Fruit fly (Drosophila melanogaster) whole organism, wandering third instar larva: ENCODE results near the gene CG11596.

ENCODE experiments used
- Abd-B ChIP-seq: fragments of >200 bp; optimal IDR thresholded peaks from 2 replicates; lab custom pipeline; 2017; ENCODE audit warnings: missing biosample characterization, missing genetic modification characterization
- CG32264 ChIP-seq: fragments of 200-800 bp; sonication (Bioruptor generic); optimal IDR thresholded peaks from 2 replicates; lab custom pipeline; 2016; ENCODE audit warnings: missing biosample characterization, missing genetic modification characterization
- CG9705 ChIP-seq: fragments of 200-800 bp; sonication (Bioruptor generic); optimal IDR thresholded peaks from 2 replicates; lab custom pipeline; 2018; ENCODE audit warnings: missing biosample characterization, mild to moderate bottlenecking, missing genetic modification characterization
- CrebA ChIP-seq: fragments of 200-800 bp; sonication (Bioruptor generic); optimal IDR thresholded peaks from 2 replicates; lab custom pipeline; 2016; ENCODE audit warnings: missing biosample characterization, mild to moderate bottlenecking, missing genetic modification characterization, borderline replicate concordance
- Dfd ChIP-seq: fragments of >200 bp; optimal IDR thresholded peaks from 2 replicates; lab custom pipeline; 2017; ENCODE audit warnings: missing biosample characterization, missing genetic modification characterization
- Dif ChIP-seq: fragments of 200-275, 200-300 bp; sonication (Bioruptor generic); optimal IDR thresholded peaks from 2 replicates; lab custom pipeline; 2018; ENCODE audit warnings: missing biosample characterization, missing genetic modification characterization; ENCODE audit not compliant: partially characterized antibody
- GATAd ChIP-seq: sonication (Bioruptor generic); optimal IDR thresholded peaks from 2 replicates; lab custom pipeline; 2016; ENCODE audit warnings: missing biosample characterization, missing genetic modification characterization
- HLH106 ChIP-seq: fragments of 200-800 bp; optimal IDR thresholded peaks from 3 replicates; lab custom pipeline; 2019; ENCODE audit warnings: missing biosample characterization, mild to moderate bottlenecking, missing genetic modification characterization, moderate library complexity
- Hnf4 ChIP-seq: fragments of 200-800 bp; sonication (Bioruptor generic); optimal IDR thresholded peaks from 2 replicates; lab custom pipeline; 2016; ENCODE audit warnings: missing biosample characterization, mild to moderate bottlenecking, missing genetic modification characterization
- Hr78 ChIP-seq: fragments of >200 bp; optimal IDR thresholded peaks from 2 replicates; lab custom pipeline; 2017; ENCODE audit warnings: missing biosample characterization, missing genetic modification characterization
- Hr83 ChIP-seq: fragments of 200-300 bp; sonication (Bioruptor generic); optimal IDR thresholded peaks from 2 replicates; lab custom pipeline; 2016; ENCODE audit warnings: missing biosample characterization, mild to moderate bottlenecking, missing genetic modification characterization, moderate library complexity; ENCODE audit not compliant: poor library complexity, severe bottlenecking
- Jra ChIP-seq: sonication (Bioruptor generic); optimal IDR thresholded peaks from 2 replicates; lab custom pipeline; 2016; ENCODE audit warnings: missing biosample characterization, missing genetic modification characterization
- Myc ChIP-seq: fragments of >200 bp; optimal IDR thresholded peaks from 2 replicates; lab custom pipeline; 2017
- N ChIP-seq: fragments of >200 bp; optimal IDR thresholded peaks from 2 replicates; lab custom pipeline; 2018; ENCODE audit warnings: missing biosample characterization, missing external identifiers, missing genetic modification characterization
- OdsH ChIP-seq: fragments of 200-800 bp; sonication (Bioruptor generic); optimal IDR thresholded peaks from 2 replicates; lab custom pipeline; 2016; ENCODE audit warnings: missing biosample characterization, mild to moderate bottlenecking, missing genetic modification characterization
- Rel ChIP-seq, 2 experiments: fragments of 200-800 bp; sonication (Bioruptor generic) in 1 of 2; optimal IDR thresholded peaks; 2 replicates in 1 of 2; 3 replicates in 1 of 2; lab custom pipeline; 2016 to 2019; ENCODE audit warnings: mild to moderate bottlenecking in 2 of 2, missing biosample characterization in 2 of 2, missing genetic modification characterization in 2 of 2, moderate library complexity in 1 of 2
- Sp1 ChIP-seq: fragments of 200-800 bp; sonication (Bioruptor generic); optimal IDR thresholded peaks from 3 replicates; lab custom pipeline; 2019; ENCODE audit warnings: missing biosample characterization, mild to moderate bottlenecking, missing genetic modification characterization, moderate library complexity
- Vsx2 ChIP-seq: fragments of 200-300, 225-300 bp; sonication (Bioruptor generic); optimal IDR thresholded peaks from 2 replicates; lab custom pipeline; 2018; ENCODE audit warnings: missing biosample characterization, missing genetic modification characterization; ENCODE audit not compliant: partially characterized antibody
- br ChIP-seq: fragments of 200-800 bp; sonication (Bioruptor generic); optimal IDR thresholded peaks from 2 replicates; lab custom pipeline; 2016; ENCODE audit warnings: missing biosample characterization, missing genetic modification characterization
- brk ChIP-seq: fragments of 200-800 bp; sonication (Bioruptor generic); optimal IDR thresholded peaks from 2 replicates; lab custom pipeline; 2016; ENCODE audit warnings: missing biosample characterization, mild to moderate bottlenecking, missing genetic modification characterization
- dl ChIP-seq, 2 experiments: fragments of 175-275, 200-275 bp in 1 of 2; fragments of 200-275 bp in 1 of 2; sonication (Bioruptor generic); optimal IDR thresholded peaks; lab custom pipeline; 2018; ENCODE audit warnings: mild to moderate bottlenecking in 2 of 2, missing biosample characterization in 2 of 2, missing genetic modification characterization in 2 of 2, moderate library complexity in 2 of 2; ENCODE audit not compliant: partially characterized antibody in 2 of 2, insufficient read depth in 1 of 2
- dmrt93B ChIP-seq: fragments of 200-800 bp; sonication (Bioruptor generic); optimal IDR thresholded peaks from 2 replicates; lab custom pipeline; 2018; ENCODE audit warnings: missing biosample characterization, mild to moderate bottlenecking, missing genetic modification characterization
- dsf ChIP-seq: sonication (Bioruptor generic); optimal IDR thresholded peaks from 2 replicates; lab custom pipeline; 2016; ENCODE audit warnings: missing biosample characterization, missing genetic modification characterization, borderline replicate concordance
- ey ChIP-seq: fragments of 200-800 bp; sonication (Bioruptor generic); optimal IDR thresholded peaks from 2 replicates; lab custom pipeline; 2016; ENCODE audit warnings: missing biosample characterization, missing genetic modification characterization
- foxo ChIP-seq, 2 experiments: fragments of 200-800 bp; sonication (Bioruptor generic); optimal IDR thresholded peaks; 2 replicates in 1 of 2; 3 replicates in 1 of 2; lab custom pipeline; 2016 to 2017; ENCODE audit warnings: missing biosample characterization in 2 of 2, missing genetic modification characterization in 2 of 2
- fru ChIP-seq: fragments of 200-800 bp; sonication (Bioruptor generic); optimal IDR thresholded peaks from 3 replicates; lab custom pipeline; 2016; ENCODE audit warnings: missing biosample characterization, mild to moderate bottlenecking, missing genetic modification characterization
- h ChIP-seq: fragments of 200-800 bp; sonication (Bioruptor generic); optimal IDR thresholded peaks from 3 replicates; lab custom pipeline; 2016; ENCODE audit warnings: missing biosample characterization, mild to moderate bottlenecking, missing genetic modification characterization
- jim ChIP-seq: fragments of 175-275, 200-325 bp; sonication (Bioruptor generic); optimal IDR thresholded peaks from 2 replicates; lab custom pipeline; 2016; ENCODE audit warnings: missing biosample characterization, mild to moderate bottlenecking, missing genetic modification characterization
- lola ChIP-seq: fragments of >200 bp; optimal IDR thresholded peaks from 2 replicates; lab custom pipeline; 2017; ENCODE audit warnings: missing biosample characterization, missing genetic modification characterization
- pan ChIP-seq: fragments of >200 bp; optimal IDR thresholded peaks from 2 replicates; lab custom pipeline; 2017
- psq ChIP-seq: fragments of 200-800 bp; sonication (Bioruptor generic); optimal IDR thresholded peaks from 3 replicates; lab custom pipeline; 2017; ENCODE audit warnings: missing biosample characterization, mild to moderate bottlenecking, missing genetic modification characterization, moderate library complexity
- rgr ChIP-seq: fragments of 200-800 bp; sonication (Bioruptor generic); optimal IDR thresholded peaks from 3 replicates; lab custom pipeline; 2016; ENCODE audit warnings: missing biosample characterization, mild to moderate bottlenecking, missing genetic modification characterization
- sage ChIP-seq: fragments of 200-800 bp; sonication (Bioruptor generic); optimal IDR thresholded peaks from 2 replicates; lab custom pipeline; 2016; ENCODE audit warnings: missing biosample characterization, mild to moderate bottlenecking, missing genetic modification characterization
- sv ChIP-seq: fragments of 200-800 bp; sonication (Bioruptor generic); optimal IDR thresholded peaks from 3 replicates; lab custom pipeline; 2016; ENCODE audit warnings: missing biosample characterization, missing genetic modification characterization
- tai ChIP-seq: sonication (Bioruptor generic); optimal IDR thresholded peaks from 2 replicates; lab custom pipeline; 2016; ENCODE audit warnings: missing biosample characterization, missing genetic modification characterization
- usp ChIP-seq: fragments of >200 bp; optimal IDR thresholded peaks from 2 replicates; lab custom pipeline; 2017; ENCODE audit warnings: missing biosample characterization, missing genetic modification characterization

Gene CG11596

dm6 chrX:1927473-1928306 lies at the start of gene CG11596:
CG11596 (plus strand) TSS chrX:1927683.
- TF ChIP-seq foxo (GFP tag; optimal IDR thresholded peaks at IDR 0.05; lab: Kevin White, UChicago) (no peak), Dif (no peak), ey (GFP tag; lab: Kevin White, UChicago) (peak; percentile 18), OdsH (GFP tag; lab: Kevin White, UChicago) (no peak), N (GFP tag; lab: Kevin White, UChicago) (no peak), tai (GFP tag; lab: Kevin White, UChicago) (no peak), Myc (lab: Kevin White, UChicago) (peak; percentile 91), Hr83 (GFP tag; lab: Kevin White, UChicago) (no peak), pan (lab: Kevin White, UChicago) (no peak), br (GFP tag; lab: Kevin White, UChicago) (no peak), Dfd (GFP tag; lab: Kevin White, UChicago) (no peak), brk (GFP tag; lab: Kevin White, UChicago) (no peak), h (GFP tag; lab: Kevin White, UChicago) (peak; percentile 75), sage (GFP tag; lab: Kevin White, UChicago) (no peak), usp (no peak), jim (GFP tag; lab: Kevin White, UChicago) (no peak), CG9705 (GFP tag; lab: Kevin White, UChicago) (no peak), Rel (GFP tag; optimal IDR thresholded peaks at IDR 0.05; lab: Kevin White, UChicago) (no peak), Rel (tag; optimal IDR thresholded peaks at IDR 0.05; lab: Kevin White, UChicago) (no peak), HLH106 (tag; lab: Kevin White, UChicago) (peak; percentile 34), lola (GFP tag; lab: Kevin White, UChicago) (no peak), CrebA (GFP tag; lab: Kevin White, UChicago) (no peak), Sp1 (peak; percentile 22), GATAd (no peak), sv (GFP tag; lab: Kevin White, UChicago) (no peak), fru (GFP tag; lab: Kevin White, UChicago) (no peak), Hr78 (GFP tag; lab: Kevin White, UChicago) (no peak)

DNA sequence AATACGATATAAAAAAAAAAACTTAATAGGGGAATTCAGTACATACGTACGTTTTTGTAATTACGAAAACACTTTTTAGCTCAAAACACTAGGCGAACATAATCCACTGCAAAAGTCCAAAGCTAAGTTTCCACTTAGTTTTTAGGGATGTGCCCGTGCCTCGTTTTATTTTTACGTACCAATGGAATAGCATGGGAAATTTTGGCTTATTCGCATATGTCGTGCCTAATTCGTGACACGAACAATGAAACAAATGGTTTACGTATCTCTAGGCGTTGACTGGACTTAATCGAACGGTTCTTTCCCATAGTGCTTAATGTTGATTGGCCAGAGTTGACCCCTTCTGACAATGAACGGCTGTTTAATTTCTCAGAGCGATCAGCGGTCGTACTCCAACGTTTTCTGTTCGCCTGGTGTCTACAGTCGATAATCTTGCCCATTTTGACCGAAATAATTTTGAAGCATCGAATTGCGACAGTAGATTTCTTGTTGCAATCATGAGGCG lies 47.8 kb upstream of the CG11596 start, which contains the start of gene CG14818:
Gene CG14818, minus strand, starts transcription at position 169 of the 505 bp plus-strand sequence.
- TF ChIP-seq Jra (GFP tag; lab: Kevin White, UChicago) (no peak), Sp1 (peak; percentile 56), foxo (GFP tag; optimal IDR thresholded peaks at IDR 0.05; lab: Kevin White, UChicago) (peak in 1 of 2 experiments; percentile 67), usp (no peak), psq (peak; percentile 15), HLH106 (tag; lab: Kevin White, UChicago) (peak; percentile 61), Hr78 (GFP tag; lab: Kevin White, UChicago) (no peak), br (GFP tag; lab: Kevin White, UChicago) (peak; percentile 30), CG9705 (GFP tag; lab: Kevin White, UChicago) (peak; percentile 45), rgr (peak; percentile 66), sv (GFP tag; lab: Kevin White, UChicago) (peak; percentile 47), ey (GFP tag; lab: Kevin White, UChicago) (peak; percentile 59), h (GFP tag; lab: Kevin White, UChicago) (peak; percentile 66), Hr83 (GFP tag; lab: Kevin White, UChicago) (no peak), Rel (GFP tag; optimal IDR thresholded peaks at IDR 0.05; lab: Kevin White, UChicago) (no peak), Rel (tag; optimal IDR thresholded peaks at IDR 0.05; lab: Kevin White, UChicago) (peak; percentile 58), fru (GFP tag; lab: Kevin White, UChicago) (peak; percentile 46), Dif (no peak), Abd-B (GFP tag; lab: Kevin White, UChicago) (no peak), jim (GFP tag; lab: Kevin White, UChicago) (no peak), OdsH (GFP tag; lab: Kevin White, UChicago) (peak; percentile 14)

- TF ChIP-seq HLH106 (tag; lab: Kevin White, UChicago) (peak; percentile 53), lola (GFP tag; lab: Kevin White, UChicago) (no peak), fru (GFP tag; lab: Kevin White, UChicago) (peak; percentile 51), GATAd (no peak), usp (no peak), Rel (GFP tag; optimal IDR thresholded peaks at IDR 0.05; lab: Kevin White, UChicago) (no peak), Rel (tag; optimal IDR thresholded peaks at IDR 0.05; lab: Kevin White, UChicago) (no peak), jim (GFP tag; lab: Kevin White, UChicago) (no peak), sage (GFP tag; lab: Kevin White, UChicago) (no peak), sv (GFP tag; lab: Kevin White, UChicago) (no peak), Sp1 (peak; percentile 34), N (GFP tag; lab: Kevin White, UChicago) (no peak), psq (no peak), CG9705 (GFP tag; lab: Kevin White, UChicago) (peak; percentile 7), Jra (GFP tag; lab: Kevin White, UChicago) (no peak), br (GFP tag; lab: Kevin White, UChicago) (peak; percentile 34), OdsH (GFP tag; lab: Kevin White, UChicago) (no peak), dsf (GFP tag; lab: Kevin White, UChicago) (no peak), tai (GFP tag; lab: Kevin White, UChicago) (no peak), ey (GFP tag; lab: Kevin White, UChicago) (peak; percentile 18), dl (GFP tag; optimal IDR thresholded peaks at IDR 0.05; lab: Kevin White, UChicago; ENCODE audit: insufficient read depth in 1 of 2, partially characterized antibody in 2 of 2) (no peak), Hr83 (GFP tag; lab: Kevin White, UChicago) (no peak), CrebA (GFP tag; lab: Kevin White, UChicago) (no peak), pan (lab: Kevin White, UChicago) (no peak), CG32264 (GFP tag; lab: Kevin White, UChicago) (no peak), Myc (lab: Kevin White, UChicago) (no peak), Vsx2 (no peak), brk (GFP tag; lab: Kevin White, UChicago) (no peak), dmrt93B (GFP tag; lab: Kevin White, UChicago) (no peak), Hnf4 (GFP tag; lab: Kevin White, UChicago) (no peak)
Measured at dm6 chrX:1880139-1880556, 47.3 kb upstream of the CG11596 start, which contains the start of gene Coa8. Coa8 (plus strand) TSS chrX:1880282.
